Fruit fly (Drosophila melanogaster): ENCODE data around the gene lmd.

Gene lmd

DNA sequence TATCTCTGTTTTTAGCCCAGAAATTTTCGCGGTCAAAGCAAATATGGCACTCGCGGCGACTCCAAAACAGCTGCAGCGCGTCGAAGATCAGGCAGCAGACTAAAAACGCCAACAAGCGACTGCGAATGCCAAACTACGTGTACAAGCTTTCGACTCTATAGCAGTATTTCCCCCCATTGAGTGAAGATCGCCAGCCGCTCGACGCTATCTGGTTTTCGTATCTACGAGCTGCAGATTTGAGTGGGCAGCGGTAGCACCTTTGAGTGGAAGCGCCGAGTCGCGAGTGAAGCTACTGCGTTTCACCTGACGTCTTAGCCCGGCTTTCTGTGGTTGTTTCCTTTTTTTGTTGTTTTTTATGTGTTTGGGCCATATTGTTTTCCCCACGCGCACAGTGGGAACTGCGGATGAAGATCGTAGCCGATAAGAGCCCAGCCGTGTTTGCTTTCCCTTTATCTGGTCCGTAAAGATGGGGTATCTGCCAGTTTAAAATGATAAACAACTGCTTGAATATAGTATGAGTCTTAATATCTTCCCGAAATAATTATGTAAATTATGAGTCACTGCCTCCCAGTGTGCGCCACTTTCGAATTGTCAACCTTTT, 21.7 kb upstream of the lmd start, which contains the start of gene CG17121:
Gene CG17121, minus strand, starts transcription at position 126 of the 601 bp plus-strand sequence.
- peak; percentile 64 for TF ChIP-seq CG6163 (GFP tag; IDR thresholded peaks at IDR 0.05)
- TF ChIP-seq Met (GFP tag; optimal IDR thresholded peaks at IDR 0.05), result no peak

DNA sequence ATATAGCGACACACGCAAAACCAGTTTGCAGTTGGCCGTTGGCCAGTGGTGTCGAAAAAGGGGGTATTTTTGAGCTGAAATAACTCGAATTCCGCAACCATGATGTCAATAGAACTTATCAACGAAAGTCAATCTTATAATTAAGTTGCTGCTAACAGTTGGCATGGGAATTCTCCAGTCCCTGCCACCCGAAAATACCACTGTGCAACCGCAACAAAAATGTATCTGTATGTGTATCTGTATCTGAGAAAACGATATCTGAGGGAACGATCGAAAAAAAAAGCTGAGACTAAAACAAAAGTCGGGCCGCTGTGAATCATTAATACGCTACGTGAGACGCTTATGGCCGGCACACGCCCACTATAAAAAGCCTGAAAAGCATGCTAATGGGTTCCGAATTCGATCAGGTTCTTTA, 20.0 kb upstream of the lmd start:
- TF ChIP-seq Blimp-1 (GFP tag; optimal IDR thresholded peaks at IDR 0.05) (peak; percentile 79), net (GFP tag; optimal IDR thresholded peaks at IDR 0.05) (peak; percentile 91), acj6 (GFP tag; optimal IDR thresholded peaks at IDR 0.05) (peak; percentile 90), Lpt (GFP tag; optimal IDR thresholded peaks at IDR 0.05) (peak; percentile 63), pdm3 (GFP tag; optimal IDR thresholded peaks at IDR 0.05) (peak; percentile 89), CG32006 (GFP tag; optimal IDR thresholded peaks at IDR 0.05) (peak; percentile 80), cyc (GFP tag; optimal IDR thresholded peaks at IDR 0.05) (peak; percentile 93), CG16779 (tag; optimal IDR thresholded peaks at IDR 0.05) (peak; percentile 57), achi (GFP tag; optimal IDR thresholded peaks at IDR 0.05) (peak; percentile 88), CG6276 (GFP tag; optimal IDR thresholded peaks at IDR 0.05) (peak; percentile 41), Sox102F (GFP tag; optimal IDR thresholded peaks at IDR 0.05) (peak; percentile 93), Ets21C (GFP tag; optimal IDR thresholded peaks at IDR 0.05) (peak; percentile 91), CG4318 (GFP tag; optimal IDR thresholded peaks at IDR 0.05) (peak; percentile 60), OdsH (GFP tag; optimal IDR thresholded peaks at IDR 0.05) (peak; percentile 89), CG3919 (GFP tag; optimal IDR thresholded peaks at IDR 0.05) (peak; percentile 93), Sox15 (GFP tag; optimal IDR thresholded peaks at IDR 0.05) (peak; percentile 85), CG10631 (GFP tag; optimal IDR thresholded peaks at IDR 0.05) (peak; percentile 88), topi (GFP tag; optimal IDR thresholded peaks at IDR 0.05) (peak; percentile 93), esn (GFP tag; optimal IDR thresholded peaks at IDR 0.05) (peak; percentile 93), fd85E (GFP tag; optimal IDR thresholded peaks at IDR 0.05) (peak; percentile 65), Hr4 (GFP tag; optimal IDR thresholded peaks at IDR 0.05) (peak; percentile 84), CG11902 (GFP tag; optimal IDR thresholded peaks at IDR 0.05) (peak; percentile 89), CG1621 (tag; optimal IDR thresholded peaks at IDR 0.05) (peak; percentile 88), ss (GFP tag; optimal IDR thresholded peaks at IDR 0.05) (peak; percentile 70 to 89), Met (GFP tag; optimal IDR thresholded peaks at IDR 0.05) (peak; percentile 92), dac (GFP tag; optimal IDR thresholded peaks at IDR 0.05) (peak; percentile 47), CG11762 (GFP tag; optimal IDR thresholded peaks at IDR 0.05; ENCODE audit: insufficient read depth) (peak; percentile 73), svp (GFP tag) (peak; percentile 97), Eip75B (GFP tag; optimal IDR thresholded peaks at IDR 0.05) (peak; percentile 90), Sox14 (GFP tag; optimal IDR thresholded peaks at IDR 0.05) (peak; percentile 91), Hr39 (GFP tag; optimal IDR thresholded peaks at IDR 0.05) (peak; percentile 95), CG11294 (GFP tag; IDR thresholded peaks at IDR 0.05) (peak; percentile 65), CG8119 (GFP tag; IDR thresholded peaks at IDR 0.05) (peak; percentile 85), Gug (GFP tag; IDR thresholded peaks at IDR 0.05) (peak; percentile 57), Eip93F (GFP tag; optimal IDR thresholded peaks at IDR 0.05) (no peak), dsx (GFP tag; optimal IDR thresholded peaks at IDR 0.05; ENCODE audit: poor library complexity, severe bottlenecking) (peak; percentile 82), vri (GFP tag; optimal IDR thresholded peaks at IDR 0.05) (peak; percentile 93), fd59A (GFP tag; optimal IDR thresholded peaks at IDR 0.05) (peak; percentile 82), CG6792 (GFP tag; optimal IDR thresholded peaks at IDR 0.05) (peak; percentile 89), salr (GFP tag; optimal IDR thresholded peaks at IDR 0.05) (peak; percentile 74 to 82), Smox (GFP tag; optimal IDR thresholded peaks at IDR 0.05) (peak; percentile 91), CG31627 (GFP tag; optimal IDR thresholded peaks at IDR 0.05) (peak; percentile 95), Ets96B (tag; optimal IDR thresholded peaks at IDR 0.05) (peak; percentile 90), CG6163 (GFP tag; IDR thresholded peaks at IDR 0.05) (peak; percentile 92), Eip78C (GFP tag) (peak; percentile 97), CG6808 (GFP tag; optimal IDR thresholded peaks at IDR 0.05) (peak; percentile 82), CG3032 (tag; optimal IDR thresholded peaks at IDR 0.05) (peak; percentile 85), Hr38 (GFP tag; optimal IDR thresholded peaks at IDR 0.05) (no peak), CG8319 (GFP tag; optimal IDR thresholded peaks at IDR 0.05) (peak; percentile 87)
